Fruit fly (Drosophila melanogaster) whole organism, embryonic: ENCODE data around the gene teq.

ENCODE experiments used
- Adf1 ChIP-seq: fragments of 200-800 bp; sonication (Bioruptor generic); IDR thresholded peaks from 2 replicates; pipeline ENCODE4 v1.3.6; 2022; ENCODE audit warnings: missing biosample characterization, missing genetic modification characterization
- BEAF-32 ChIP-seq: fragments of 200-800 bp; sonication (Bioruptor generic); optimal IDR thresholded peaks from 3 replicates; lab custom pipeline; 2017; ENCODE audit warnings: missing biosample characterization, missing genetic modification characterization, mild to moderate bottlenecking, moderate library complexity, missing genetic modification reagents
- BtbVII ChIP-seq: fragments of 200-800 bp; sonication (Bioruptor generic); optimal IDR thresholded peaks from 3 replicates; lab custom pipeline; 2017; ENCODE audit warnings: missing biosample characterization, mild to moderate bottlenecking, missing genetic modification characterization
- CG10565 ChIP-seq: fragments of 200-800 bp; sonication (Bioruptor generic); optimal IDR thresholded peaks from 3 replicates; lab custom pipeline; 2016; ENCODE audit warnings: missing biosample characterization, mild to moderate bottlenecking, missing genetic modification characterization
- CG11247 ChIP-seq: fragments of 200-800 bp; sonication (Bioruptor generic); IDR thresholded peaks from 2 replicates; pipeline ENCODE4 v1.3.6; 2022; ENCODE audit warnings: missing biosample characterization, missing genetic modification characterization
- CG11723 ChIP-seq: fragments of 200-800 bp; sonication (Bioruptor generic); optimal IDR thresholded peaks from 2 replicates; lab custom pipeline; 2017; ENCODE audit warnings: missing biosample characterization, mild to moderate bottlenecking, missing genetic modification characterization
- CG12659 ChIP-seq: fragments of 200-800 bp; sonication (Bioruptor generic); optimal IDR thresholded peaks from 3 replicates; lab custom pipeline; 2017; ENCODE audit warnings: mild to moderate bottlenecking, missing biosample characterization, missing genetic modification reagents, missing genetic modification characterization
- CG13424 ChIP-seq: fragments of 200-800 bp; sonication (Bioruptor generic); optimal IDR thresholded peaks from 2 replicates; lab custom pipeline; 2019; ENCODE audit warnings: missing biosample characterization, mild to moderate bottlenecking, missing genetic modification characterization, moderate library complexity
- CG15073 ChIP-seq: fragments of 200-800 bp; sonication (Bioruptor generic); optimal IDR thresholded peaks from 2 replicates; lab custom pipeline; 2016; ENCODE audit warnings: missing biosample characterization, missing genetic modification characterization
- CG1603 ChIP-seq: fragments of 200-800 bp; sonication (Bioruptor generic); optimal IDR thresholded peaks from 2 replicates; lab custom pipeline; 2019; ENCODE audit warnings: missing biosample characterization, mild to moderate bottlenecking, missing genetic modification characterization, moderate library complexity
- CG16779 ChIP-seq: fragments of 200-800 bp; sonication (Bioruptor generic); IDR thresholded peaks from 2 replicates; pipeline ENCODE4 v1.3.6; 2022; ENCODE audit warnings: missing biosample characterization, missing genetic modification characterization
- CG17612 ChIP-seq: fragments of 200-800 bp; sonication (Bioruptor generic); IDR thresholded peaks from 2 replicates; pipeline ENCODE4 v1.3.6; 2022; ENCODE audit warnings: missing biosample characterization, missing genetic modification characterization
- CG18011 ChIP-seq: fragments of 200-800 bp; sonication (Bioruptor generic); optimal IDR thresholded peaks from 2 replicates; lab custom pipeline; 2017; ENCODE audit warnings: missing biosample characterization, missing genetic modification characterization, mild to moderate bottlenecking, moderate library complexity, missing genotype
- CG30431 ChIP-seq: fragments of 200-800 bp; sonication (Bioruptor generic); optimal IDR thresholded peaks from 2 replicates; lab custom pipeline; 2017; ENCODE audit warnings: missing biosample characterization, missing genetic modification characterization
- CG33213 ChIP-seq: fragments of 200-800 bp; sonication (Bioruptor generic); optimal IDR thresholded peaks from 3 replicates; lab custom pipeline; 2016; ENCODE audit warnings: missing biosample characterization, missing genetic modification characterization
- CG33557 ChIP-seq: fragments of 200-800 bp; sonication (Bioruptor generic); optimal IDR thresholded peaks from 2 replicates; lab custom pipeline; 2019; ENCODE audit warnings: missing biosample characterization, mild to moderate bottlenecking, missing genetic modification characterization, moderate library complexity
- CG3726 ChIP-seq: fragments of 200-800 bp; sonication (Bioruptor generic); IDR thresholded peaks from 3 replicates; pipeline ENCODE4, ENCODE4 v1.3.6; 2022; ENCODE audit warnings: missing biosample characterization, missing genetic modification characterization
- CG4328 ChIP-seq: fragments of 200-800 bp; sonication (Bioruptor generic); optimal IDR thresholded peaks from 3 replicates; lab custom pipeline; 2017; ENCODE audit warnings: missing biosample characterization, missing genetic modification reagents, missing genetic modification characterization
- CG43689 ChIP-seq: fragments of 200-800 bp; sonication (Bioruptor generic); IDR thresholded peaks from 2 replicates; pipeline ENCODE4 v1.3.6; 2022; ENCODE audit warnings: missing biosample characterization, missing genetic modification characterization
- CG4424 ChIP-seq: fragments of 200-800 bp; sonication (Bioruptor generic); optimal IDR thresholded peaks from 3 replicates; lab custom pipeline; 2016; ENCODE audit warnings: missing biosample characterization, missing genetic modification characterization
- CG6683 ChIP-seq: fragments of 200-800 bp; sonication (Bioruptor generic); optimal IDR thresholded peaks from 2 replicates; lab custom pipeline; 2017; ENCODE audit warnings: missing biosample characterization, mild to moderate bottlenecking, missing genetic modification characterization, missing genetic modification reagents
- CG6854 ChIP-seq: fragments of 200-800 bp; sonication (Bioruptor generic); optimal IDR thresholded peaks from 3 replicates; lab custom pipeline; 2017; ENCODE audit warnings: missing biosample characterization, mild to moderate bottlenecking, missing genetic modification characterization
- CG9932 ChIP-seq: fragments of 200-800 bp; sonication (Bioruptor generic); IDR thresholded peaks from 2 replicates; pipeline ENCODE4 v1.3.6; 2022; ENCODE audit warnings: missing biosample characterization, missing genetic modification characterization
- CTCF ChIP-seq: fragments of 200-800 bp; sonication (Bioruptor generic); optimal IDR thresholded peaks from 2 replicates; lab custom pipeline; 2017; ENCODE audit warnings: missing biosample characterization, mild to moderate bottlenecking, missing genetic modification characterization, moderate library complexity
- D19A ChIP-seq: fragments of 200-800 bp; optimal IDR thresholded peaks from 3 replicates; lab custom pipeline; 2019; ENCODE audit warnings: missing biosample characterization, mild to moderate bottlenecking, missing genetic modification characterization, moderate library complexity
- Dad ChIP-seq: fragments of 200-800 bp; sonication (Bioruptor generic); optimal IDR thresholded peaks from 3 replicates; lab custom pipeline; 2016; ENCODE audit warnings: missing biosample characterization, missing genetic modification characterization
- Dll ChIP-seq: fragments of 200-800 bp; sonication (Bioruptor generic); IDR thresholded peaks from 4 replicates; pipeline ENCODE4 v1.3.6; 2022; ENCODE audit warnings: missing biosample characterization, missing genetic modification characterization; ENCODE audit not compliant: partially characterized antibody
- Elba2 ChIP-seq: fragments of 200-800 bp; sonication (Bioruptor generic); optimal IDR thresholded peaks from 3 replicates; lab custom pipeline; 2016; ENCODE audit warnings: missing biosample characterization, missing genetic modification characterization
- Fer2 ChIP-seq: fragments of 200-800 bp; sonication (Bioruptor generic); optimal IDR thresholded peaks from 2 replicates; lab custom pipeline; 2018; ENCODE audit warnings: missing biosample characterization, mild to moderate bottlenecking, missing genetic modification characterization, moderate library complexity
- HLH4C ChIP-seq: fragments of 200-800 bp; sonication (Bioruptor generic); IDR thresholded peaks from 3 replicates; pipeline ENCODE4 v1.3.6; 2022; ENCODE audit warnings: missing biosample characterization, missing genetic modification characterization; ENCODE audit not compliant: partially characterized antibody
- HLHmδ ChIP-seq: fragments of 200-800 bp; sonication (Bioruptor generic); optimal IDR thresholded peaks from 2 replicates; lab custom pipeline; 2018; ENCODE audit warnings: missing biosample characterization, mild to moderate bottlenecking, missing genetic modification characterization, moderate library complexity
- NC2β ChIP-seq: fragments of 200-800 bp; sonication (Bioruptor generic); optimal IDR thresholded peaks from 2 replicates; lab custom pipeline; 2016; ENCODE audit warnings: missing biosample characterization, missing genetic modification characterization
- Ptx1 ChIP-seq: fragments of 200-800 bp; sonication (Bioruptor generic); IDR thresholded peaks from 2 replicates; pipeline ENCODE4 v1.3.6; 2022; ENCODE audit warnings: missing biosample characterization, missing genetic modification characterization
- Rx ChIP-seq: fragments of 200-800 bp; sonication (Bioruptor generic); IDR thresholded peaks from 2 replicates; pipeline ENCODE4 v1.3.6; 2022; ENCODE audit warnings: missing biosample characterization, missing genetic modification characterization
- Sox100B ChIP-seq: fragments of 200-800 bp; sonication (Bioruptor generic); optimal IDR thresholded peaks from 3 replicates; lab custom pipeline; 2018; ENCODE audit warnings: missing biosample characterization, mild to moderate bottlenecking, missing genetic modification characterization
- Sox102F ChIP-seq: fragments of 200-800 bp; sonication (Bioruptor generic); optimal IDR thresholded peaks from 2 replicates; lab custom pipeline; 2018; ENCODE audit warnings: missing biosample characterization, mild to moderate bottlenecking, missing genetic modification characterization, moderate library complexity
- Tbp ChIP-seq: fragments of >200 bp; optimal IDR thresholded peaks from 2 replicates; lab custom pipeline; 2018; ENCODE audit warnings: missing biosample characterization, missing genetic modification characterization
- YL-1 ChIP-seq: fragments of 200-800 bp; sonication (Bioruptor generic); optimal IDR thresholded peaks from 3 replicates; lab custom pipeline; 2017; ENCODE audit warnings: missing biosample characterization, mild to moderate bottlenecking, missing genetic modification characterization
- ash1 ChIP-seq: fragments of 200-800 bp; sonication (Bioruptor generic); optimal IDR thresholded peaks from 2 replicates; lab custom pipeline; 2018; ENCODE audit warnings: missing biosample characterization, mild to moderate bottlenecking, missing genetic modification characterization
- bbx ChIP-seq: fragments of 200-800 bp; sonication (Bioruptor generic); IDR thresholded peaks from 2 replicates; pipeline ENCODE4 v1.3.6; 2022; ENCODE audit warnings: missing biosample characterization, missing genetic modification characterization; ENCODE audit not compliant: partially characterized antibody
- bowl ChIP-seq: fragments of 200-800 bp; sonication (Bioruptor generic); IDR thresholded peaks from 2 replicates; pipeline ENCODE4 v1.3.6; 2022; ENCODE audit warnings: missing biosample characterization, missing genetic modification characterization
- btn ChIP-seq: fragments of 200-800 bp; sonication (Bioruptor generic); optimal IDR thresholded peaks from 2 replicates; lab custom pipeline; 2016; ENCODE audit warnings: missing biosample characterization, missing genetic modification characterization
- corto ChIP-seq: fragments of 200-800 bp; sonication (Bioruptor generic); optimal IDR thresholded peaks from 2 replicates; lab custom pipeline; 2016; ENCODE audit warnings: missing biosample characterization, mild to moderate bottlenecking, missing genetic modification characterization, moderate library complexity
- dimm ChIP-seq: fragments of 200-800 bp; sonication (Bioruptor generic); IDR thresholded peaks from 2 replicates; pipeline ENCODE4 v1.3.6; 2022; ENCODE audit warnings: missing biosample characterization, missing genetic modification characterization
- ewg ChIP-seq: fragments of 200-800 bp; sonication (Bioruptor generic); optimal IDR thresholded peaks from 3 replicates; lab custom pipeline; 2017; ENCODE audit warnings: mild to moderate bottlenecking, missing biosample characterization, missing genetic modification reagents, missing genetic modification characterization
- jing ChIP-seq: fragments of 200-800 bp; sonication (Bioruptor generic); optimal IDR thresholded peaks from 2 replicates; lab custom pipeline; 2018; ENCODE audit warnings: missing biosample characterization, mild to moderate bottlenecking, missing genetic modification characterization
- lilli ChIP-seq: fragments of 200-800 bp; sonication (Bioruptor generic); optimal IDR thresholded peaks from 3 replicates; lab custom pipeline; 2016; ENCODE audit warnings: missing biosample characterization, missing genetic modification characterization
- repo ChIP-seq: fragments of 200-800 bp; sonication (Bioruptor generic); optimal IDR thresholded peaks from 2 replicates; lab custom pipeline; 2016; ENCODE audit warnings: missing biosample characterization, missing genetic modification characterization
- usp ChIP-seq: fragments of >200 bp; optimal IDR thresholded peaks from 2 replicates; lab custom pipeline; 2017; ENCODE audit warnings: missing biosample characterization, missing genetic modification characterization
- vvl ChIP-seq: fragments of 200-800 bp; sonication (Bioruptor generic); IDR thresholded peaks from 2 replicates; pipeline ENCODE4 v1.3.6; 2022; ENCODE audit warnings: missing biosample characterization, missing genetic modification characterization

teq gene

DNA sequence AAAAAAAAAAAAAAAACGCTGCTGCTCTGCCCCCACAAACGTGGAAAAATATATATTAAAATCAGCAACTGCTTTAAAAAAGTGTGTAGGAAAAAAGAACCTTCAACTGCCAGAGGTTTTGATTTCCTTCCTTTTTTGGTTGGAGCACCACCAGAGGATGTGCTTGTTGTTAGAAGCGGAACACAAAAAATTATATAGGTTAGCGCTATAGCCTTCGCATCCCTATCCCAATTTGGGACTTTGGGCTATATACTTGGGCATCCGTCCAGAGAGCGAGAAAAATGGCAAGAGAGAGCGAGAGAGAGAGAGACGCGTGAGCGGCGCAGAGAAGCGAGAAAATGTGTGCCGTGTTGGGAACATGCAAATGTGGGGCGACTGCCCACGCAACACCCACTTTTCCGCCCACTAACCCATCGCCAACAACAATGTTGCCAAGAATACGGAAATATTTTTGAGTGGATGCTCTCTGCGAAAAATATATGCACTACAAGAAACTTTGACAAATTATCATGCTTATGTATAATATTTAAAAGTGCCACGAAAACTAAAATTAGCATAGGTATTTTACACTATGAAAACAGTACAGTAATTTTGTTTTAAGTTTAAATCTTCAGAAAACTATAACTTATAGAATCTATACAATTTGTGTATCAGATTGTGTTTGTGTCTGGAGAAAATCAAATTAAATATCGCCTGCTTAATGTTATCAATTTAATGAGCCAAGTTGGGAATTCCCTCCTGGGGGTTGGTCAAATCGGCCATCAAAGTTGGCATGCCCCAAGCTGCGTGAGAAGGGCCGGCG is 52.6 kb downstream of the teq start (continued):
- TF ChIP-seq Tbp (no peak), CG13424 (tag; lab: Kevin White, UChicago) (peak; percentile 68), repo (GFP tag; lab: Kevin White, UChicago) (no peak), BtbVII (GFP tag; lab: Kevin White, UChicago) (peak; percentile 67), HLHmδ (GFP tag; lab: Kevin White, UChicago) (no peak), YL-1 (GFP tag; lab: Kevin White, UChicago) (no peak), CG1603 (tag; lab: Kevin White, UChicago) (no peak), CG9932 (GFP tag; lab: Robert Waterston, UW) (peak; percentile 44), Sox100B (GFP tag; lab: Kevin White, UChicago) (peak; percentile 45), CG12659 (GFP tag; lab: Kevin White, UChicago) (peak; percentile 59), CG18011 (peak; percentile 18), Dll (GFP tag; lab: Robert Waterston, UW) (no peak), Rx (GFP tag; lab: Robert Waterston, UW) (no peak), jing (GFP tag; lab: Kevin White, UChicago) (no peak), NC2β (no peak), ewg (no peak), CG10565 (GFP tag; lab: Kevin White, UChicago) (no peak), CG43689 (GFP tag; lab: Robert Waterston, UW) (no peak), CG33213 (no peak), CTCF (GFP tag; lab: Kevin White, UChicago) (no peak), CG15073 (GFP tag; lab: Kevin White, UChicago) (no peak), bowl (no peak), vvl (GFP tag; lab: Robert Waterston, UW) (peak; percentile 33; the same call in 1 of the 2 replicates), D19A (tag; lab: Kevin White, UChicago) (peak; percentile 52), btn (GFP tag; lab: Kevin White, UChicago) (no peak), ash1 (GFP tag; lab: Kevin White, UChicago) (no peak), Ptx1 (GFP tag; lab: Robert Waterston, UW) (peak; percentile 72), BEAF-32 (GFP tag; lab: Kevin White, UChicago) (no peak), corto (GFP tag; lab: Kevin White, UChicago) (no peak), Adf1 (GFP tag; lab: Robert Waterston, UW) (no peak), CG6854 (GFP tag; lab: Kevin White, UChicago) (peak; percentile 60), CG3726 (GFP tag; lab: Robert Waterston, UW) (no peak), CG6683 (GFP tag; lab: Kevin White, UChicago) (peak; percentile 35), Elba2 (GFP tag; lab: Kevin White, UChicago) (no peak), CG16779 (GFP tag; lab: Robert Waterston, UW) (no peak), CG11723 (GFP tag; lab: Kevin White, UChicago) (peak; percentile 10), dimm (no peak), CG4424 (GFP tag; lab: Kevin White, UChicago) (no peak), Sox102F (GFP tag; lab: Kevin White, UChicago) (peak; percentile 49), CG33557 (GFP tag; lab: Kevin White, UChicago) (no peak), lilli (GFP tag; lab: Kevin White, UChicago) (peak; percentile 59), Dad (GFP tag; lab: Kevin White, UChicago) (no peak), CG30431 (GFP tag; lab: Kevin White, UChicago) (no peak), CG4328 (GFP tag; lab: Kevin White, UChicago) (peak; percentile 49), Fer2 (tag; lab: Kevin White, UChicago) (no peak), usp (no peak), bbx (GFP tag; lab: Robert Waterston, UW) (no peak), HLH4C (GFP tag; lab: Robert Waterston, UW) (no peak), CG17612 (GFP tag; lab: Robert Waterston, UW) (no peak), CG11247 (0 out of 2 replicates have a peak, but pooled peaks have one; percentile 18)
